Worm (Caenorhabditis elegans) whole organism, L4 larva: Measurements from ENCODE around the gene F56C9.6.

Experiments used
- F10B5.3 ChIP-seq: sonication (generic microtip); optimal IDR thresholded peaks from 2 replicates; lab custom pipeline; 2016; ENCODE audit warnings: mild to moderate bottlenecking, missing genetic modification characterization, missing compliant biosample characterization
- F49E8.2 ChIP-seq: sonication (generic microtip); optimal IDR thresholded peaks from 2 replicates; lab custom pipeline; 2016; ENCODE audit warnings: missing compliant biosample characterization, mild to moderate bottlenecking, missing genetic modification characterization, borderline replicate concordance
- T20F7.1 ChIP-seq: fragments of 200-800 bp; sonication (Bioruptor generic); optimal IDR thresholded peaks from 2 replicates; lab custom pipeline; 2018; ENCODE audit warnings: mild to moderate bottlenecking, missing genetic modification characterization, missing compliant biosample characterization
- ZK337.2 ChIP-seq: fragments of 200-800 bp; sonication (Bioruptor generic); IDR thresholded peaks from 2 replicates; pipeline ENCODE4 v1.3.6; 2022; ENCODE audit warnings: missing genetic modification reagents, missing genetic modification characterization, missing compliant biosample characterization
- ZK546.5 ChIP-seq, 2 experiments: sonication (generic microtip); optimal IDR thresholded peaks; 2 replicates each; lab custom pipeline; 2017; ENCODE audit warnings: missing biosample characterization in 2 of 2, missing genetic modification characterization in 2 of 2
- ama-1 ChIP-seq: fragments of 150-350 bp; optimal IDR thresholded peaks from 2 replicates; lab custom pipeline; 2014; ENCODE audit warnings: inconsistent platforms, mixed read lengths
- arid-1 ChIP-seq: fragments of 200-800 bp; sonication (Bioruptor generic); conservative IDR thresholded peaks from 2 replicates; pipeline ENCODE4 v1.3.6; 2022; ENCODE audit warnings: missing genetic modification reagents, missing genetic modification characterization, missing compliant biosample characterization
- ceh-28 ChIP-seq: fragments of 150-350 bp; optimal IDR thresholded peaks from 2 replicates; lab custom pipeline; 2014; ENCODE audit warnings: missing biosample characterization, missing genetic modification reagents, missing genetic modification characterization
- ceh-32 ChIP-seq: sonication (generic microtip); optimal IDR thresholded peaks from 2 replicates; lab custom pipeline; 2016; ENCODE audit warnings: mild to moderate bottlenecking, missing genetic modification characterization, missing compliant biosample characterization; ENCODE audit not compliant: poor library complexity
- ceh-44 ChIP-seq: fragments of 200-800 bp; sonication (Bioruptor generic); IDR thresholded peaks from 2 replicates; pipeline ENCODE4 v1.3.6; 2022; ENCODE audit warnings: missing genetic modification reagents, missing genetic modification characterization, missing compliant biosample characterization
- ceh-62 ChIP-seq: sonication (generic microtip); optimal IDR thresholded peaks from 2 replicates; lab custom pipeline; 2017; ENCODE audit warnings: missing biosample characterization, missing genetic modification characterization
- ces-1 ChIP-seq: fragments of 150-350 bp; sonication (generic microtip); optimal IDR thresholded peaks from 4 replicates; lab custom pipeline; 2014; ENCODE audit warnings: missing biosample characterization, missing genetic modification reagents, missing genetic modification characterization
- cey-2 ChIP-seq: sonication (generic microtip); optimal IDR thresholded peaks from 3 replicates; lab custom pipeline; 2017; ENCODE audit warnings: missing genetic modification characterization, mild to moderate bottlenecking, missing compliant biosample characterization, antibody characterized with exemption, borderline replicate concordance; ENCODE audit not compliant: insufficient read depth
- ctbp-1 ChIP-seq: fragments of 200-800 bp; sonication (Bioruptor generic); IDR thresholded peaks from 2 replicates; pipeline ENCODE4 v1.3.6; 2022; ENCODE audit warnings: missing genetic modification reagents, missing genetic modification characterization, missing compliant biosample characterization
- daf-19 ChIP-seq: fragments of 200-800 bp; sonication (Bioruptor generic); conservative IDR thresholded peaks from 2 replicates; pipeline ENCODE4 v1.3.6; 2022; ENCODE audit warnings: missing genetic modification characterization, missing compliant biosample characterization
- dmd-6 ChIP-seq: fragments of 200-800 bp; sonication (Bioruptor generic); IDR thresholded peaks from 2 replicates; pipeline ENCODE4 v1.3.6; 2022; ENCODE audit warnings: missing genetic modification reagents, missing genetic modification characterization, missing compliant biosample characterization
- dve-1 ChIP-seq: sonication (generic microtip); optimal IDR thresholded peaks from 2 replicates; lab custom pipeline; 2017; ENCODE audit warnings: antibody characterized with exemption, mild to moderate bottlenecking, missing genetic modification characterization, missing compliant biosample characterization; ENCODE audit not compliant: insufficient read depth
- egl-27 ChIP-seq: sonication (generic microtip); optimal IDR thresholded peaks from 3 replicates; lab custom pipeline; 2017; ENCODE audit warnings: missing biosample characterization, missing genetic modification reagents, missing genetic modification characterization
- egl-43 ChIP-seq: fragments of 200-800 bp; sonication (Bioruptor generic); IDR thresholded peaks from 2 replicates; pipeline ENCODE4 v1.3.6; 2022; ENCODE audit warnings: missing genetic modification reagents, missing genetic modification characterization, missing compliant biosample characterization
- gei-8 ChIP-seq: fragments of 200-800 bp; sonication (Bioruptor generic); optimal IDR thresholded peaks from 2 replicates; lab custom pipeline; 2018; ENCODE audit warnings: mild to moderate bottlenecking, missing genetic modification characterization, missing compliant biosample characterization
- hlh-11 ChIP-seq: fragments of 200-800 bp; sonication (Bioruptor generic); optimal IDR thresholded peaks from 2 replicates; lab custom pipeline; 2018; ENCODE audit warnings: mild to moderate bottlenecking, missing genetic modification characterization, missing compliant biosample characterization
- hmg-1.1 ChIP-seq: fragments of 200-800 bp; sonication (Bioruptor generic); IDR thresholded peaks from 2 replicates; pipeline ENCODE4 v1.3.6; 2022; ENCODE audit warnings: missing genetic modification reagents, missing genetic modification characterization, missing compliant biosample characterization
- lim-7 ChIP-seq: fragments of 200-800 bp; sonication (Bioruptor generic); IDR thresholded peaks from 2 replicates; pipeline ENCODE4 v1.3.6; 2022; ENCODE audit warnings: missing genetic modification characterization, missing compliant biosample characterization
- lin-13 ChIP-seq: fragments of 150-350 bp; optimal IDR thresholded peaks from 2 replicates; lab custom pipeline; 2014; ENCODE audit warnings: missing biosample characterization, missing genetic modification reagents, missing genetic modification characterization
- lin-39 ChIP-seq: fragments of 150-350 bp; optimal IDR thresholded peaks from 2 replicates; lab custom pipeline; 2014; ENCODE audit warnings: missing biosample characterization, missing genetic modification reagents, missing genetic modification characterization
- lsy-2 ChIP-seq, 2 experiments: fragments of 150-350 bp in 1 of 2; sonication (generic microtip) in 1 of 2; optimal IDR thresholded peaks; 2 replicates each; lab custom pipeline; 2014 to 2017; ENCODE audit warnings: missing biosample characterization in 2 of 2, missing genetic modification characterization in 2 of 2
- mdl-1 ChIP-seq, 2 experiments: fragments of 150-350 bp in 1 of 2; sonication (generic microtip) in 1 of 2; optimal IDR thresholded peaks; 2 replicates each; lab custom pipeline; 2014 to 2017; ENCODE audit warnings: missing biosample characterization in 2 of 2, missing genetic modification characterization in 2 of 2
- mdt-29 ChIP-seq: fragments of 200-800 bp; sonication (Bioruptor generic); IDR thresholded peaks from 2 replicates; pipeline ENCODE4 v1.3.6; 2022; ENCODE audit warnings: missing genetic modification reagents, missing genetic modification characterization, missing compliant biosample characterization
- mep-1 ChIP-seq: fragments of 150-350 bp; sonication (generic microtip); optimal IDR thresholded peaks from 3 replicates; lab custom pipeline; 2014; ENCODE audit warnings: missing biosample characterization, missing genetic modification characterization
- mes-2 ChIP-seq: sonication (generic microtip); optimal IDR thresholded peaks from 2 replicates; lab custom pipeline; 2016; ENCODE audit warnings: missing genotype, mild to moderate bottlenecking, missing genetic modification characterization, missing compliant biosample characterization; ENCODE audit not compliant: poor library complexity, severe bottlenecking
- mxl-3 ChIP-seq: fragments of 200-800 bp; sonication (Bioruptor generic); optimal IDR thresholded peaks from 2 replicates; lab custom pipeline; 2018; ENCODE audit warnings: mild to moderate bottlenecking, missing genetic modification characterization, missing compliant biosample characterization
- nhr-102 ChIP-seq: sonication (generic microtip); optimal IDR thresholded peaks from 2 replicates; lab custom pipeline; 2016; ENCODE audit warnings: mild to moderate bottlenecking, missing genetic modification characterization, moderate library complexity, missing compliant biosample characterization
- nhr-25 ChIP-seq: sonication (generic microtip); optimal IDR thresholded peaks from 2 replicates; lab custom pipeline; 2017; ENCODE audit warnings: missing genetic modification characterization, mild to moderate bottlenecking, missing compliant biosample characterization, antibody characterized with exemption, moderate library complexity, borderline replicate concordance; ENCODE audit not compliant: insufficient read depth
- nhr-28 ChIP-seq: fragments of 150-350 bp; optimal IDR thresholded peaks from 2 replicates; lab custom pipeline; 2014; ENCODE audit warnings: missing biosample characterization, missing genetic modification characterization
- nhr-48 ChIP-seq: sonication (generic microtip); optimal IDR thresholded peaks from 2 replicates; lab custom pipeline; 2016; ENCODE audit warnings: mild to moderate bottlenecking, missing genetic modification characterization, missing compliant biosample characterization
- nhr-77 ChIP-seq: fragments of 150-350 bp; optimal IDR thresholded peaks from 2 replicates; lab custom pipeline; 2014; ENCODE audit warnings: missing biosample characterization, missing genetic modification characterization
- sdz-12 ChIP-seq: fragments of 200-800 bp; sonication (Bioruptor generic); optimal IDR thresholded peaks from 2 replicates; lab custom pipeline; 2018; ENCODE audit warnings: mild to moderate bottlenecking, missing genetic modification characterization, missing compliant biosample characterization
- set-16 ChIP-seq: fragments of 200-800 bp; sonication (Bioruptor generic); IDR thresholded peaks from 2 replicates; pipeline ENCODE4 v1.3.6; 2022; ENCODE audit warnings: missing genetic modification reagents, missing genetic modification characterization, missing compliant biosample characterization
- snpc-4 ChIP-seq: fragments of 150-350 bp; optimal IDR thresholded peaks from 2 replicates; lab custom pipeline; 2014; ENCODE audit warnings: missing biosample characterization, missing genetic modification characterization
- spr-1 ChIP-seq: sonication (generic microtip); optimal IDR thresholded peaks from 2 replicates; lab custom pipeline; 2016; ENCODE audit warnings: mild to moderate bottlenecking, missing genetic modification characterization, missing compliant biosample characterization
- spr-3 ChIP-seq: fragments of 200-800 bp; sonication (Bioruptor generic); optimal IDR thresholded peaks from 2 replicates; lab custom pipeline; 2018; ENCODE audit warnings: mild to moderate bottlenecking, missing genetic modification characterization, missing compliant biosample characterization
- unc-62 ChIP-seq, 3 experiments: fragments of 150-350 bp in 1 of 3; sonication (generic microtip); optimal IDR thresholded peaks in 2 of 3; peaks in 1 of 3; 1 replicate in 1 of 3; 2 replicates in 2 of 3; lab custom pipeline; 2014 to 2017; ENCODE audit warnings: missing biosample characterization in 3 of 3, missing genetic modification characterization in 3 of 3, missing genetic modification reagents in 3 of 3, missing genotype in 1 of 3
- zfp-3 ChIP-seq: fragments of 200-800 bp; sonication (Bioruptor generic); conservative IDR thresholded peaks from 2 replicates; pipeline ENCODE4 v1.3.6; 2022; ENCODE audit warnings: missing genetic modification reagents, missing genetic modification characterization, missing compliant biosample characterization
- zip-2 ChIP-seq: fragments of 150-350 bp; optimal IDR thresholded peaks from 2 replicates; lab custom pipeline; 2014; ENCODE audit warnings: missing biosample characterization, missing genetic modification characterization

Gene F56C9.6

DNA sequence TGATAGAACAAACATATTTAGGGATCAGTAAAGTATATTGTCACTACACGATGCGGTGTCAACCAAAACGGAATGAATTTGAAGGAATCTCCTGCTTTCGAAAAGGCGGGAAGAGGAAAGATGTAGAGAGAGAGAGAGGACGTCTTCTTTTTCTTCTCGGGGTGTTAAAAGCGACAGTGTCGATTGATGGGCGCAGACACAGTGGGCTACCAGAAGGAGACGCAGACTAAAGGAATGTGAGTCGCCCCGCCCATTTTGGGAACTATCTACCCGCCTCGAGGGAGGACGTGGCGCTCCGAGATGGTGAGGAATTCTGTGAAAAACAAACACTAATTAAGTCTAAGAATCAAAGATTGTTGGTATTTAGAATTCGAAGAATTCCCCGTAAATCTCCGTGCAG, 11.1 kb downstream of the F56C9.6 start, which contains the start of the genes B0361.14 and B0361.9 (continued):
- TF ChIP-seq nhr-77 (tag; lab: Kevin White, UChicago) (no peak), F49E8.2 (tag; lab: Kevin White, UChicago) (no peak), spr-3 (GFP tag; lab: Kevin White, UChicago) (no peak), mdt-29 (GFP tag; lab: Robert Waterston, UW) (no peak), snpc-4 (tag; lab: Kevin White, UChicago) (no peak)

- peak; percentile 78 for TF ChIP-seq ama-1 (lab: Kevin White, UChicago)
- TF ChIP-seq ZK337.2 (GFP tag; lab: Robert Waterston, UW) = no peak
- TF ChIP-seq egl-43 (GFP tag; lab: Robert Waterston, UW) = no peak
- TF ChIP-seq, all 104 proteins: peak for 1
Observed at ce11 chrIII:7298045-7298444, 12.5 kb downstream of the F56C9.6 start.

DNA sequence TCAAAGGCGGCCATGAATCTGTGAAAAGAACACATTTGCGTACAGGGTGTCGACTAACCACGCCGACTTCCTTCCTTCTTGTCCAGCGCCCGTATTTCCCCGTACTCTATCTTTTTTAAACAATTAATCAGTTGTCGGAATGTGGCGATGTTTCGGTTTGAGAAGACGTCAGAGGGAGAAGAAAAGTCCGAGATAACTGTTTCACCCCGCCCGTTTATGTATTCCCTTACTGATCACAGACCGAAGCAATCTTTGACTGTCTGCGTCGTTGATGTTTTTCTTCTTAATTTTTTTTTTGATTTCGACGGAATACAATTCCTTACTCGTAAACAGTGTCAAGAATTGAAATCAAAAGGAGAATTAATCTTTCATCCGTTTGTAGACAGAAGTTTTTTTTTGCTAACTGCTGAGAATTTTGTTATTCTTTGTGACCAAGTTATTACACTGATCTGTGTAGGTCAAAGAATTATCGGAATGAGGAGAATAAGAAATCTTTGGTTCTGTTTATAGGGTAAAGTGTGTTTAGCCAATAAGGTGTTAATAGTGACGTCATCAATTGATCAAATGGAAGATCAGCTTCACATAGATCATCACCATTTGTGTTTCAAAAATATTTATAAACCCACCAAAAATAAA, 13.4 kb downstream of the F56C9.6 start:
- TF ChIP-seq mdl-1 (tag; optimal IDR thresholded peaks at IDR 0.05; lab: Kevin White, UChicago) = peak in 1 of 2 experiments; percentile 27
- TF ChIP-seq lim-7 (GFP tag; lab: Robert Waterston, UW) = no peak
- TF ChIP-seq spr-1 (tag; lab: Kevin White, UChicago) = no peak
- TF ChIP-seq hlh-11 (tag; lab: Kevin White, UChicago) = peak; percentile 10
- TF ChIP-seq mep-1 (tag; lab: Kevin White, UChicago) = peak; percentile 22
- TF ChIP-seq mxl-3 (GFP tag; lab: Kevin White, UChicago) = peak; percentile 24
- TF ChIP-seq nhr-28 (tag; lab: Kevin White, UChicago) = peak; percentile 14
- TF ChIP-seq unc-62 (GFP tag; optimal IDR thresholded peaks at IDR 0.05 in 1 of 2; lab: Kevin White, UChicago) = peak in 1 of 2 experiments; percentile 93
- no peak for TF ChIP-seq unc-62 (tag; optimal IDR thresholded peaks at IDR 0.05; lab: Kevin White, UChicago)
- TF ChIP-seq T20F7.1 (GFP tag; lab: Kevin White, UChicago) = peak; percentile 19
- no peak for TF ChIP-seq ces-1
- TF ChIP-seq ctbp-1 (GFP tag; lab: Robert Waterston, UW) = no peak
- TF ChIP-seq nhr-48 (tag; lab: Kevin White, UChicago) = no peak
- no peak for TF ChIP-seq hmg-1.1
- TF ChIP-seq ceh-28 (tag; lab: Kevin White, UChicago) = no peak
- no peak for TF ChIP-seq ceh-44 (GFP tag; lab: Robert Waterston, UW)
- TF ChIP-seq ZK546.5 (tag; optimal IDR thresholded peaks at IDR 0.05; lab: Kevin White, UChicago) = no peak
- TF ChIP-seq lsy-2 (tag; optimal IDR thresholded peaks at IDR 0.05; lab: Kevin White, UChicago) = peak in 1 of 2 experiments; percentile 4
- no peak for TF ChIP-seq spr-3 (GFP tag; lab: Kevin White, UChicago)
- TF ChIP-seq dmd-6 = peak; percentile 33; the same call in 1 of the 2 replicates
- TF ChIP-seq dve-1 (tag; lab: Kevin White, UChicago) = peak; percentile 1
- TF ChIP-seq ceh-62 = no peak
- no peak for TF ChIP-seq zfp-3 (GFP tag; lab: Robert Waterston, UW)
- TF ChIP-seq mes-2 (tag; lab: Kevin White, UChicago) = peak; percentile 18
- TF ChIP-seq arid-1 (GFP tag; lab: Robert Waterston, UW) = no peak
- no peak for TF ChIP-seq daf-19 (GFP tag; lab: Robert Waterston, UW)
- TF ChIP-seq ceh-32 (tag; lab: Kevin White, UChicago) = no peak

ce11 chrIII:7296092-7296668, 14.4 kb downstream of the F56C9.6 start:
- TF ChIP-seq set-16 (GFP tag; lab: Robert Waterston, UW) (no peak), nhr-102 (tag; lab: Kevin White, UChicago) (no peak), lin-13 (GFP tag; lab: Kevin White, UChicago) (no peak), F10B5.3 (tag; lab: Kevin White, UChicago) (no peak), egl-27 (tag; lab: Kevin White, UChicago) (no peak), nhr-25 (tag; lab: Kevin White, UChicago) (peak; percentile 37), zip-2 (no peak), gei-8 (GFP tag; lab: Kevin White, UChicago) (no peak), lin-39 (tag; lab: Kevin White, UChicago) (no peak), sdz-12 (no peak), cey-2 (tag; lab: Kevin White, UChicago) (no peak), snpc-4 (tag; lab: Kevin White, UChicago) (no peak)
